Worm (Caenorhabditis elegans) whole organism, early embryonic: ENCODE results near the gene Y25C1A.2.

Source experiments
- aly-1 ChIP-seq: sonication (generic microtip); optimal IDR thresholded peaks from 2 replicates; lab custom pipeline; 2016; ENCODE audit warnings: missing genetic modification characterization, missing compliant biosample characterization
- ama-1 ChIP-seq: fragments of 150-350 bp; optimal IDR thresholded peaks from 2 replicates; lab custom pipeline; 2014
- ceh-36 ChIP-seq: sonication (generic microtip); optimal IDR thresholded peaks from 2 replicates; lab custom pipeline; 2016; ENCODE audit warnings: missing genetic modification characterization, inconsistent platforms, missing compliant biosample characterization
- flt-1 ChIP-seq: fragments of 200-800 bp; sonication (Bioruptor generic); IDR thresholded peaks from 2 replicates; pipeline ENCODE4 v1.3.6; 2022; ENCODE audit warnings: missing genetic modification characterization, missing compliant biosample characterization
- hmg-4 ChIP-seq: fragments of 200-800 bp; sonication (Bioruptor generic); optimal IDR thresholded peaks from 2 replicates; lab custom pipeline; 2018; ENCODE audit warnings: mild to moderate bottlenecking, missing genetic modification characterization, missing compliant biosample characterization
- hnd-1 ChIP-seq: sonication (generic microtip); optimal IDR thresholded peaks from 2 replicates; lab custom pipeline; 2016; ENCODE audit warnings: missing genetic modification characterization, missing compliant biosample characterization
- pes-1 ChIP-seq: fragments of 200-800 bp; sonication (Bioruptor generic); IDR thresholded peaks from 2 replicates; pipeline ENCODE4 v1.3.6; 2022; ENCODE audit warnings: missing genetic modification reagents, missing genetic modification characterization, missing compliant biosample characterization
- scrt-1 ChIP-seq: fragments of 200-800 bp; sonication (Bioruptor generic); IDR thresholded peaks from 2 replicates; pipeline ENCODE4 v1.3.6; 2022; ENCODE audit warnings: missing genetic modification characterization, missing compliant biosample characterization
- sea-1 ChIP-seq: fragments of 200-800 bp; sonication (Bioruptor generic); conservative IDR thresholded peaks from 2 replicates; pipeline ENCODE4 v1.3.6; 2022; ENCODE audit warnings: missing genetic modification characterization, missing compliant biosample characterization
- tbx-37 ChIP-seq: fragments of 200-800 bp; sonication (Bioruptor generic); conservative IDR thresholded peaks from 2 replicates; pipeline ENCODE4 v1.3.6; 2022; ENCODE audit warnings: missing genetic modification reagents, missing genetic modification characterization, missing compliant biosample characterization

DNA sequence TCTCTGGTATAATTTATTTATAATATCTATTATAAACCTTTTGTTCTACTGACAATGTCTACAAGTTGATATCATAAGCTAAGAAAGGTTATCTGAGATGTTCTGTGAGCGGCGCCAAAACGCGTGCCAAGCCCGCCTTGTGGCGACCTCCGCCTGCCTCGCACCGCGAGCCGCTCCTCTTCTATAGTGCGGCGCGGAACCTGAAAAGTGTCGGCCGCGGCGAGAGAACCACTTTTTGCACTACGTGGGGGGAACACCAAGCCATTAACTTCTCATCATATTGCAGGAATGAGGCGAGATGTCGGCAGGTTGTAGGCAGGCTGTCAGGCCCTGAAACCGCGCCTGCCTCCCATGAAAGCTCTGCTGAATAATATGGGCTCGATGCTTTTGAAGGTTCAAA, 876 bp downstream of the Y25C1A.2 start:
- no peak for TF ChIP-seq scrt-1 (GFP tag; lab: Robert Waterston, UW)
- no peak for TF ChIP-seq tbx-37 (GFP tag; lab: Robert Waterston, UW)
- TF ChIP-seq ama-1 (lab: Kevin White, UChicago): no peak
- TF ChIP-seq flt-1: no peak
- no peak for TF ChIP-seq hmg-4
- TF ChIP-seq hnd-1 (tag; lab: Kevin White, UChicago): no peak
- TF ChIP-seq pes-1 (GFP tag; lab: Robert Waterston, UW): no peak
- no peak for TF ChIP-seq sea-1 (GFP tag; lab: Robert Waterston, UW)
- TF ChIP-seq aly-1 (tag; lab: Kevin White, UChicago): no peak
- no peak for TF ChIP-seq ceh-36 (tag; lab: Kevin White, UChicago)
